Worm (Caenorhabditis elegans): ENCODE results near the gene ltah-1.1.

The ltah-1.1 gene

ce11 chrIV:12270392-12270791, 9.0 kb upstream of the ltah-1.1 start, which contains the start of gene C42C1.3:
Gene C42C1.3 (minus strand): TSS chrIV:12270492.
- TF ChIP-seq zip-8 (tag; optimal IDR thresholded peaks at IDR 0.05) = no peak
- no peak for TF ChIP-seq hlh-1 (tag; optimal IDR thresholded peaks at IDR 0.05)
- no peak for TF ChIP-seq bed-3 (GFP tag; optimal IDR thresholded peaks at IDR 0.05)
- TF ChIP-seq nhr-28 (tag; optimal IDR thresholded peaks at IDR 0.05) = no peak
- TF ChIP-seq lin-32 (GFP tag; optimal IDR thresholded peaks at IDR 0.05) = no peak
- TF ChIP-seq cnd-1 (tag; optimal IDR thresholded peaks at IDR 0.05) = no peak
- no peak for TF ChIP-seq unc-62 (GFP tag; optimal IDR thresholded peaks at IDR 0.05)
- TF ChIP-seq ceh-83 (GFP tag; optimal IDR thresholded peaks at IDR 0.05) = no peak
- no peak for TF ChIP-seq nhr-2 (tag; optimal IDR thresholded peaks at IDR 0.05)
- TF ChIP-seq nhr-76 (tag; optimal IDR thresholded peaks at IDR 0.05) = no peak
- TF ChIP-seq mls-2 (tag; optimal IDR thresholded peaks at IDR 0.05) = no peak
- no peak for TF ChIP-seq pha-4 (tag; optimal IDR thresholded peaks at IDR 0.05)
- TF ChIP-seq ceh-43 (GFP tag; optimal IDR thresholded peaks at IDR 0.05) = no peak

- no peak for TF ChIP-seq nhr-2 (tag; optimal IDR thresholded peaks at IDR 0.05)
- no peak for TF ChIP-seq ceh-43 (GFP tag; optimal IDR thresholded peaks at IDR 0.05)
- TF ChIP-seq elt-1 (tag; optimal IDR thresholded peaks at IDR 0.05; ENCODE audit: borderline replicate concordance, insufficient read depth) = no peak
- TF ChIP-seq nhr-237 (tag; optimal IDR thresholded peaks at IDR 0.05) = no peak
- no peak for TF ChIP-seq unc-39 (tag; optimal IDR thresholded peaks at IDR 0.05)
- no peak for TF ChIP-seq sem-2 (GFP tag; optimal IDR thresholded peaks at IDR 0.05)
- TF ChIP-seq unc-62 (GFP tag; optimal IDR thresholded peaks at IDR 0.05) = no peak
Measured at ce11 chrIV:12274365-12274764, 5.1 kb upstream of the ltah-1.1 start.

ce11 chrIV:12275892-12276291, 3.5 kb upstream of the ltah-1.1 start, which contains the start of gene vps-8:
Gene vps-8 (minus strand): TSS chrIV:12275992.
- TF ChIP-seq elt-1 (tag; optimal IDR thresholded peaks at IDR 0.05; ENCODE audit: borderline replicate concordance, insufficient read depth) (no peak), nhr-12 (tag; optimal IDR thresholded peaks at IDR 0.05) (no peak), unc-120 (tag; optimal IDR thresholded peaks at IDR 0.05; ENCODE audit: poor library complexity, severe bottlenecking) (no peak), unc-62 (GFP tag; optimal IDR thresholded peaks at IDR 0.05) (no peak)

- TF ChIP-seq unc-120 (tag; optimal IDR thresholded peaks at IDR 0.05; ENCODE audit: poor library complexity, severe bottlenecking) = no peak
- no peak for TF ChIP-seq nhr-76 (tag; optimal IDR thresholded peaks at IDR 0.05)
- TF ChIP-seq zip-8 (tag; optimal IDR thresholded peaks at IDR 0.05) = no peak
- no peak for TF ChIP-seq unc-39 (tag; optimal IDR thresholded peaks at IDR 0.05)
- TF ChIP-seq unc-62 (GFP tag; optimal IDR thresholded peaks at IDR 0.05) = no peak
- no peak for TF ChIP-seq ceh-83 (GFP tag; optimal IDR thresholded peaks at IDR 0.05)
- TF ChIP-seq sem-2 (GFP tag; optimal IDR thresholded peaks at IDR 0.05) = no peak
Measured at ce11 chrIV:12278507-12278906, 915 bp upstream of the ltah-1.1 start, which contains the start of the genes tag-335 and vkmt-1. Gene tag-335 (minus strand): TSS chrIV:12278594. Gene vkmt-1 (plus strand): TSS chrIV:12278725.

ce11 chrIV:12282157-12282789, 2.9 kb downstream of the ltah-1.1 start, which contains the start of the genes C42C1.12 and C42C1.19:
Gene C42C1.12 (minus strand): TSS chrIV:12282207.
Gene C42C1.19 (plus strand): TSS chrIV:12282739.
- TF ChIP-seq lsy-2 (tag; optimal IDR thresholded peaks at IDR 0.05) = peak; percentile 35
- TF ChIP-seq ceh-43 (GFP tag; optimal IDR thresholded peaks at IDR 0.05) = peak; percentile 41
- no peak for TF ChIP-seq sptf-1 (tag; optimal IDR thresholded peaks at IDR 0.05)
- peak; percentile 3 for TF ChIP-seq ces-1 (GFP tag; optimal IDR thresholded peaks at IDR 0.05)

ce11 chrIV:12282873-12283272, 3.5 kb downstream of the ltah-1.1 start, which contains the start of gene hpo-12:
Gene hpo-12 (plus strand): TSS chrIV:12283173.
- no peak for TF ChIP-seq flh-1 (GFP tag; optimal IDR thresholded peaks at IDR 0.05)
- TF ChIP-seq nhr-237 (tag; optimal IDR thresholded peaks at IDR 0.05) = no peak
- TF ChIP-seq drap-1 (GFP tag; optimal IDR thresholded peaks at IDR 0.05) = no peak
- no peak for TF ChIP-seq ceh-39 (tag; optimal IDR thresholded peaks at IDR 0.05)

ce11 chrIV:12287628-12288027, 8.2 kb downstream of the ltah-1.1 start, which contains the start of gene erl-1:
Gene erl-1 (plus strand): TSS chrIV:12287928.
- TF ChIP-seq elt-1 (tag; optimal IDR thresholded peaks at IDR 0.05; ENCODE audit: borderline replicate concordance, insufficient read depth) (no peak), ceh-43 (GFP tag; optimal IDR thresholded peaks at IDR 0.05) (no peak)
